Worm (Caenorhabditis elegans): ENCODE data around the gene C25D7.10.

- TF ChIP-seq nhr-11 (tag; optimal IDR thresholded peaks at IDR 0.05) (no peak), ceh-24 (tag; optimal IDR thresholded peaks at IDR 0.05) (no peak), ceh-19 (GFP tag; optimal IDR thresholded peaks at IDR 0.05) (no peak), pqm-1 (tag; optimal IDR thresholded peaks at IDR 0.05) (no peak), ceh-31 (tag; optimal IDR thresholded peaks at IDR 0.05) (no peak), unc-42 (tag; optimal IDR thresholded peaks at IDR 0.05) (no peak)
Observed at ce11 chrV:15020229-15020628, 47.0 kb upstream of the C25D7.10 start, which contains the start of gene F14H8.2.

Data from whole organism, late embryonic.